Worm (Caenorhabditis elegans) whole organism, L3 larva: Measurements from ENCODE around the gene Y45F10D.14.

Experiments
- R02D3.7 ChIP-seq: fragments of 150-350 bp; optimal IDR thresholded peaks from 2 replicates; lab custom pipeline; 2014; ENCODE audit warnings: missing biosample characterization, missing genetic modification characterization
- ZK546.5 ChIP-seq: sonication (generic microtip); optimal IDR thresholded peaks from 2 replicates; lab custom pipeline; 2017; ENCODE audit warnings: missing biosample characterization, missing genetic modification characterization
- aly-2 ChIP-seq: fragments of 150-350 bp; optimal IDR thresholded peaks from 2 replicates; lab custom pipeline; 2014; ENCODE audit warnings: missing biosample characterization, missing genetic modification characterization
- ama-1 ChIP-seq: fragments of 150-350 bp; optimal IDR thresholded peaks from 2 replicates; lab custom pipeline; 2018
- ceh-16 ChIP-seq: sonication (generic microtip); optimal IDR thresholded peaks from 2 replicates; lab custom pipeline; 2017; ENCODE audit warnings: missing biosample characterization, missing genetic modification characterization
- ceh-28 ChIP-seq: fragments of 150-350 bp; optimal IDR thresholded peaks from 2 replicates; lab custom pipeline; 2014; ENCODE audit warnings: missing biosample characterization, missing genetic modification reagents, missing genetic modification characterization
- ceh-82 ChIP-seq: fragments of 150-350 bp; optimal IDR thresholded peaks from 2 replicates; lab custom pipeline; 2014; ENCODE audit warnings: missing biosample characterization, missing genetic modification characterization
- ceh-9 ChIP-seq: sonication (generic microtip); optimal IDR thresholded peaks from 2 replicates; lab custom pipeline; 2018; ENCODE audit warnings: missing biosample characterization, missing genetic modification characterization
- daf-12 ChIP-seq: fragments of 150-350 bp; optimal IDR thresholded peaks from 2 replicates; lab custom pipeline; 2014; ENCODE audit warnings: missing biosample characterization, missing genetic modification reagents, missing genetic modification characterization
- egl-27 ChIP-seq: sonication (generic microtip); optimal IDR thresholded peaks from 4 replicates; lab custom pipeline; 2017; ENCODE audit warnings: missing biosample characterization, missing genetic modification reagents, missing genetic modification characterization
- elt-1 ChIP-seq: fragments of 150-350 bp; optimal IDR thresholded peaks from 2 replicates; lab custom pipeline; 2014; ENCODE audit warnings: missing biosample characterization, missing genetic modification characterization
- elt-2 ChIP-seq: sonication (generic microtip); optimal IDR thresholded peaks from 2 replicates; lab custom pipeline; 2016; ENCODE audit warnings: missing genetic modification reagents, mild to moderate bottlenecking, missing genetic modification characterization, missing compliant biosample characterization
- elt-3 ChIP-seq, 3 experiments: fragments of 150-350 bp in 1 of 3; sonication (generic microtip) in 2 of 3; optimal IDR thresholded peaks; 2 replicates in 2 of 3; 4 replicates in 1 of 3; lab custom pipeline; 2014 to 2017; ENCODE audit warnings: missing biosample characterization in 3 of 3, missing genetic modification characterization in 3 of 3
- eor-1 ChIP-seq, 2 experiments: fragments of 150-350 bp; optimal IDR thresholded peaks; 2 replicates each; lab custom pipeline; 2014 to 2018; ENCODE audit warnings: missing biosample characterization in 2 of 2, missing genetic modification characterization in 2 of 2
- fkh-10 ChIP-seq: sonication (generic microtip); optimal IDR thresholded peaks from 2 replicates; lab custom pipeline; 2017; ENCODE audit warnings: missing biosample characterization, missing genetic modification reagents, missing genetic modification characterization
- fkh-2 ChIP-seq: fragments of 150-350 bp; optimal IDR thresholded peaks from 2 replicates; lab custom pipeline; 2014; ENCODE audit warnings: missing biosample characterization, missing genetic modification reagents, missing genetic modification characterization
- fos-1 ChIP-seq: fragments of 150-350 bp; optimal IDR thresholded peaks from 2 replicates; lab custom pipeline; 2014; ENCODE audit warnings: missing biosample characterization, missing genetic modification characterization
- hmg-11 ChIP-seq: sonication (generic microtip); optimal IDR thresholded peaks from 2 replicates; lab custom pipeline; 2016; ENCODE audit warnings: missing genetic modification characterization, missing compliant biosample characterization
- jun-1 ChIP-seq: fragments of 150-350 bp; optimal IDR thresholded peaks from 2 replicates; lab custom pipeline; 2014; ENCODE audit warnings: missing biosample characterization, missing genetic modification reagents, missing genetic modification characterization
- lin-15B ChIP-seq: fragments of 150-350 bp; optimal IDR thresholded peaks from 2 replicates; lab custom pipeline; 2014; ENCODE audit warnings: missing biosample characterization, missing genetic modification characterization
- lin-39 ChIP-seq: fragments of 150-350 bp; optimal IDR thresholded peaks from 2 replicates; lab custom pipeline; 2018; ENCODE audit warnings: missing biosample characterization, missing genetic modification reagents, missing genetic modification characterization
- lsy-12 ChIP-seq: sonication (generic microtip); optimal IDR thresholded peaks from 2 replicates; lab custom pipeline; 2016; ENCODE audit warnings: mild to moderate bottlenecking, missing genetic modification characterization, missing compliant biosample characterization
- mdl-1 ChIP-seq: fragments of 150-350 bp; optimal IDR thresholded peaks from 2 replicates; lab custom pipeline; 2014; ENCODE audit warnings: missing biosample characterization, missing genetic modification characterization
- mml-1 ChIP-seq: fragments of 150-350 bp; sonication (generic microtip); optimal IDR thresholded peaks from 3 replicates; lab custom pipeline; 2014; ENCODE audit warnings: missing biosample characterization, missing genetic modification characterization
- nhr-11 ChIP-seq: fragments of 150-350 bp; optimal IDR thresholded peaks from 2 replicates; lab custom pipeline; 2014; ENCODE audit warnings: missing biosample characterization, missing genetic modification characterization
- nhr-12 ChIP-seq: fragments of 150-350 bp; optimal IDR thresholded peaks from 2 replicates; lab custom pipeline; 2014; ENCODE audit warnings: missing biosample characterization, missing genetic modification characterization
- nhr-23 ChIP-seq: fragments of 150-350 bp; optimal IDR thresholded peaks from 2 replicates; lab custom pipeline; 2014; ENCODE audit warnings: missing biosample characterization, missing genetic modification reagents, missing genetic modification characterization
- nhr-237 ChIP-seq: fragments of 150-350 bp; optimal IDR thresholded peaks from 2 replicates; lab custom pipeline; 2014; ENCODE audit warnings: missing biosample characterization, missing genetic modification characterization
- nhr-25 ChIP-seq: sonication (generic microtip); optimal IDR thresholded peaks from 2 replicates; lab custom pipeline; 2017; ENCODE audit warnings: missing biosample characterization, missing genetic modification characterization
- nhr-28 ChIP-seq: fragments of 150-350 bp; optimal IDR thresholded peaks from 2 replicates; lab custom pipeline; 2014; ENCODE audit warnings: missing biosample characterization, missing genetic modification characterization
- nhr-43 ChIP-seq: sonication (generic microtip); optimal IDR thresholded peaks from 2 replicates; lab custom pipeline; 2016; ENCODE audit warnings: mild to moderate bottlenecking, missing genetic modification characterization, missing compliant biosample characterization; ENCODE audit not compliant: poor library complexity, severe bottlenecking
- nhr-67 ChIP-seq: fragments of 150-350 bp; optimal IDR thresholded peaks from 2 replicates; lab custom pipeline; 2014; ENCODE audit warnings: missing biosample characterization, missing genetic modification characterization
- nhr-76 ChIP-seq: fragments of 150-350 bp; sonication (generic microtip); optimal IDR thresholded peaks from 5 replicates; lab custom pipeline; 2014; ENCODE audit warnings: missing biosample characterization, missing genetic modification characterization
- pha-4 ChIP-seq: fragments of 150-350 bp; optimal IDR thresholded peaks from 2 replicates; lab custom pipeline; 2014; ENCODE audit warnings: missing biosample characterization, missing genetic modification reagents, missing genetic modification characterization
- pqm-1 ChIP-seq: fragments of 150-350 bp; optimal IDR thresholded peaks from 2 replicates; lab custom pipeline; 2017; ENCODE audit warnings: missing biosample characterization, missing genetic modification characterization, inconsistent platforms
- skn-1 ChIP-seq: fragments of 150-350 bp; optimal IDR thresholded peaks from 2 replicates; lab custom pipeline; 2014; ENCODE audit warnings: missing biosample characterization, missing genetic modification characterization
- snpc-4 ChIP-seq: fragments of 150-350 bp; optimal IDR thresholded peaks from 2 replicates; lab custom pipeline; 2014; ENCODE audit warnings: missing biosample characterization, missing genetic modification characterization
- unc-39 ChIP-seq: sonication (generic microtip); optimal IDR thresholded peaks from 4 replicates; lab custom pipeline; 2017; ENCODE audit warnings: missing biosample characterization, missing genetic modification characterization
- unc-62 ChIP-seq: fragments of 150-350 bp; sonication (generic microtip); optimal IDR thresholded peaks from 4 replicates; lab custom pipeline; 2014; ENCODE audit warnings: missing biosample characterization, missing genetic modification reagents, missing genetic modification characterization
- zag-1 ChIP-seq: fragments of 150-350 bp; optimal IDR thresholded peaks from 2 replicates; lab custom pipeline; 2014; ENCODE audit warnings: missing biosample characterization, missing genetic modification characterization
- ztf-11 ChIP-seq: fragments of 150-350 bp; optimal IDR thresholded peaks from 2 replicates; lab custom pipeline; 2014; ENCODE audit warnings: missing biosample characterization, missing genetic modification characterization
- ztf-4 ChIP-seq: fragments of 150-350 bp; optimal IDR thresholded peaks from 2 replicates; lab custom pipeline; 2014; ENCODE audit warnings: missing biosample characterization, missing genetic modification characterization

The Y45F10D.14 gene

DNA sequence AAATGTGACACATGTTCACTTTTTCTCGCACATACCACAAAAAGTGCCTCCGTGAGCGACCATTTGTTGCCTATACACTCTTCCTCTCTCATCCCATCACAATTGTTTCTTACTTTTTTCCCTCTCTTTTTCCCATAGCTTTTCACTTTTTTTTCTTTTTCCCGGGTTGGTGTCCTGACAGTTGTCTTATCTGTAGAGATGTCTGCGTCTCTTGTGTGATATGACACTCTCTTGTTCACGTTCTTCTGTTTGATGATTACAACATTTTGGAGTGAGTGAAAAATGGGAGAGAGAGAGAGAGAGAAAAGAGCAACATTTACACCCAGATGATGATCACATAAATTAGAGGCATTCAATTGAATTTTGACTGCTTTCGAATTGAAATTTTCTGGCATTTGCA, 18.7 kb upstream of the Y45F10D.14 start (continued):
- peak; percentile 5 for TF ChIP-seq hmg-11 (tag; lab: Kevin White, UChicago)
- no peak for TF ChIP-seq R02D3.7
- TF ChIP-seq nhr-237, result no peak
- no peak for TF ChIP-seq nhr-76
- TF ChIP-seq elt-2 (tag; lab: Kevin White, UChicago), result peak; percentile 84
- TF ChIP-seq mml-1 (tag; lab: Kevin White, UChicago), result no peak
- no peak for TF ChIP-seq mdl-1
- TF ChIP-seq unc-39 (tag; lab: Kevin White, UChicago), result no peak
- TF ChIP-seq nhr-11 (tag; lab: Kevin White, UChicago), result no peak
- TF ChIP-seq aly-2, result no peak
- peak; percentile 68 for TF ChIP-seq pqm-1 (tag; lab: Kevin White, UChicago)
- TF ChIP-seq ZK546.5 (tag; lab: Kevin White, UChicago), result no peak
- TF ChIP-seq elt-3 (tag; optimal IDR thresholded peaks at IDR 0.05; lab: Kevin White, UChicago), result no peak
- TF ChIP-seq ama-1, result no peak
- no peak for TF ChIP-seq ceh-28
- TF ChIP-seq jun-1, result no peak
- no peak for TF ChIP-seq nhr-23

DNA sequence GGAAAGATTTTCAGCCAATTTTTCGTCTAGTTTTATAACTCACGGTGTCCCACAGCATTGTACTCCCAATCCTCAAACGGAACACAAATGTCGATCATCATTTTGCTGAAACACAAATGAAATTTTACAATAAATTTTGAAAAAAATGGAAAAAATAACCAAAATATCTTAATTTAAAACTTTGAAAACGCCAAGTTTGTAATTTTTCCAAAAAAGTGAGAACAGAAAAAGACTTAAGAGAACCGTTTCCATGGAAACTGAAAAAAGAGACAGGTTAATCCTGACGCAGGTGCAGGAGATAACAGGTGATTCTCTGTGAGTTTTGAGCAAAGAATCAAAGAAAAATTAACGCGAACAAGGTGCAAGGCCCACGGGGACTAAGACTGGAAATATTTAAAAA, 13.2 kb upstream of the Y45F10D.14 start, which contains the start of gene Y45F10D.15:
TSS of gene Y45F10D.15 (minus strand) at position 101 of the 400 bp plus-strand sequence.
- no peak for TF ChIP-seq jun-1
- TF ChIP-seq, all 47 proteins: peak for 0

- TF ChIP-seq unc-39 (tag; lab: Kevin White, UChicago) (no peak), nhr-25 (tag; lab: Kevin White, UChicago) (no peak), fkh-10 (GFP tag; lab: Kevin White, UChicago) (no peak), lin-15B (no peak), nhr-237 (no peak), egl-27 (tag; lab: Kevin White, UChicago) (no peak), pqm-1 (tag; lab: Kevin White, UChicago) (no peak), elt-3 (tag; optimal IDR thresholded peaks at IDR 0.05; lab: Kevin White, UChicago) (no peak), nhr-12 (tag; lab: Kevin White, UChicago) (no peak), pha-4 (tag; lab: Kevin White, UChicago) (no peak), eor-1 (tag; optimal IDR thresholded peaks at IDR 0.05; lab: Kevin White, UChicago) (no peak), ztf-11 (tag; lab: Kevin White, UChicago) (no peak), ama-1 (no peak), jun-1 (no peak), ZK546.5 (tag; lab: Kevin White, UChicago) (no peak), daf-12 (tag; lab: Kevin White, UChicago) (no peak)
These were observed 9.7 kb downstream of the Y45F10D.14 start, which contains the start of gene Y45F10D.6 for ce11 chrIV:13797859-13798374. Y45F10D.6 (minus strand) TSS chrIV:13797909.

- TF ChIP-seq nhr-12 (tag; lab: Kevin White, UChicago) (no peak), aly-2 (peak; percentile 83)
- TF ChIP-seq, all 47 proteins: peak for 1
These were observed 12.2 kb downstream of the Y45F10D.14 start for ce11 chrIV:13795249-13795909.

DNA sequence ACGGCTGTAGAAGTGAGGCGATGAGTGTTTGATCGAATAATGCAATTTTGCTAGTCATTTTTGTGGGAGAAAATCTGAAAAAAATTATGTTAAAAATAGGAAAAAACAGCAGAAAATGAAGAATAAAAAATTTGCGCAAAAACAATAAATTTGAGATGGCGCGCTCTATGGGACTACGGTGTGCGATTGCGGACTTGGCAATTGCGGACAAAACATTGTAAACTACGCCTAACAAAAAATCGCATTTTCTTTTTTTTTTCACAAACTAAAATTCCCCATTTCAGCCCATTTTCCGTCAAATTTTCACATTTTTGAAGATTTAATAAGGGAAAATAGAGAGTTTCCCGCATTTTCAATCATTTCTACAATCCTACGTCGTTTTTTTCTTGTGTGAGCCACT, 19.0 kb downstream of the Y45F10D.14 start, which contains the start of the genes sas-6 and Y45F10D.7:
TSS of gene sas-6 (minus strand) at position 80 of the 400 bp plus-strand sequence.
TSS of gene Y45F10D.7 (plus strand) at position 256 of the 400 bp plus-strand sequence.
- TF ChIP-seq elt-2 (tag; lab: Kevin White, UChicago), result peak; percentile 5
- TF ChIP-seq nhr-43 (tag; lab: Kevin White, UChicago), result no peak
- peak; percentile 75 for TF ChIP-seq snpc-4
- TF ChIP-seq ceh-9 (tag; lab: Kevin White, UChicago), result no peak
- no peak for TF ChIP-seq aly-2
- no peak for TF ChIP-seq ztf-4 (tag; lab: Kevin White, UChicago)
- TF ChIP-seq jun-1, result no peak
- no peak for TF ChIP-seq mml-1 (tag; lab: Kevin White, UChicago)
- TF ChIP-seq lsy-12 (tag; lab: Kevin White, UChicago), result peak; percentile 12
- no peak for TF ChIP-seq daf-12 (tag; lab: Kevin White, UChicago)
- TF ChIP-seq skn-1 (tag; lab: Kevin White, UChicago), result peak; percentile 11
- TF ChIP-seq nhr-237, result no peak
- TF ChIP-seq eor-1 (tag; optimal IDR thresholded peaks at IDR 0.05; lab: Kevin White, UChicago), result no peak
- no peak for TF ChIP-seq ZK546.5 (tag; lab: Kevin White, UChicago)
- no peak for TF ChIP-seq fkh-2 (tag; lab: Kevin White, UChicago)
- no peak for TF ChIP-seq fos-1 (tag; lab: Kevin White, UChicago)
- no peak for TF ChIP-seq nhr-11 (tag; lab: Kevin White, UChicago)
- TF ChIP-seq lin-39 (tag; lab: Kevin White, UChicago), result peak; percentile 54
- no peak for TF ChIP-seq ceh-82 (tag; lab: Kevin White, UChicago)
- TF ChIP-seq nhr-12 (tag; lab: Kevin White, UChicago), result no peak
- no peak for TF ChIP-seq zag-1
- TF ChIP-seq mdl-1, result no peak
- no peak for TF ChIP-seq unc-62 (GFP tag; lab: Kevin White, UChicago)
- TF ChIP-seq nhr-28, result no peak
- no peak for TF ChIP-seq ceh-16 (tag; lab: Kevin White, UChicago)
- peak; percentile 5 for TF ChIP-seq pqm-1 (tag; lab: Kevin White, UChicago)
- peak; percentile 24 for TF ChIP-seq R02D3.7
- no peak for TF ChIP-seq nhr-67
- no peak for TF ChIP-seq nhr-76
- peak; percentile 59 for TF ChIP-seq nhr-23
- no peak for TF ChIP-seq ama-1
- TF ChIP-seq ceh-28, result no peak
- no peak for TF ChIP-seq elt-1 (tag; lab: Kevin White, UChicago)
- TF ChIP-seq unc-39 (tag; lab: Kevin White, UChicago), result no peak
